Worm (Caenorhabditis elegans): ENCODE results near the gene sri-9.

Gene sri-9

DNA sequence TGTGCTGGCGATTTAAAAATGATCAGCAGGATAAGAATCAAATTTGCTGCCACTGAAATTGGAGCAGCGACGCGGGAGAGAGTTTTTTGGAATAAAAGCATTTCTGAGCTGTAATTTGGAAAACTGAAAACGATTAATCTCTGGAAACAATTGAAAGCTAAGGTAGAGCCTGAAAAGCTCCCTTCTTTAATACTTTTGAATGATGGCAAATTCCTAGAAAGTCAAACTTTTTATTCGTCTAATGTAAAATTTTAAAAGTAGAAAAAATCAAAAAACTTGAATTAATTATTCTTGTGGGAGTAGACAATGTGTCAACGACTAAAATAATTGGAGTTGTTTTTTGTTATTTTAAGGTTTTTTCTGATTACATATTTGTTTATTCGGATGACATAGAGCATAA, 1.1 kb upstream of the sri-9 start, which contains the start of gene str-217:
TSS of gene str-217 (minus strand) at position 101 of the 400 bp plus-strand sequence.
- no peak for TF ChIP-seq F44E2.7 (GFP tag; IDR thresholded peaks at IDR 0.05)
- no peak for TF ChIP-seq Y105C5A.15 (GFP tag; IDR thresholded peaks at IDR 0.05)
- no peak for TF ChIP-seq php-3 (GFP tag; IDR thresholded peaks at IDR 0.05)
- no peak for TF ChIP-seq nhr-102 (tag; optimal IDR thresholded peaks at IDR 0.05)
- TF ChIP-seq nhr-77 (tag; optimal IDR thresholded peaks at IDR 0.05) = no peak
- no peak for TF ChIP-seq ama-1 (optimal IDR thresholded peaks at IDR 0.05)
- TF ChIP-seq unc-62 (GFP tag; optimal IDR thresholded peaks at IDR 0.05 in 1 of 2) = no peak
- TF ChIP-seq unc-62 (tag; optimal IDR thresholded peaks at IDR 0.05) = no peak
- no peak for TF ChIP-seq snpc-1.2 (GFP tag; IDR thresholded peaks at IDR 0.05)
- no peak for TF ChIP-seq nhr-48 (tag; optimal IDR thresholded peaks at IDR 0.05)
- TF ChIP-seq nhr-28 (tag; optimal IDR thresholded peaks at IDR 0.05) = no peak
- TF ChIP-seq T20F7.1 (GFP tag; optimal IDR thresholded peaks at IDR 0.05) = no peak
- no peak for TF ChIP-seq mxl-3 (GFP tag; optimal IDR thresholded peaks at IDR 0.05)
- no peak for TF ChIP-seq ceh-32 (tag; optimal IDR thresholded peaks at IDR 0.05; ENCODE audit: poor library complexity)
- TF ChIP-seq daf-8 (GFP tag; IDR thresholded peaks at IDR 0.05) = no peak
- no peak for TF ChIP-seq spr-1 (tag; optimal IDR thresholded peaks at IDR 0.05)
- TF ChIP-seq fos-1 (tag; optimal IDR thresholded peaks at IDR 0.05) = no peak
- no peak for TF ChIP-seq ceh-82 (tag; optimal IDR thresholded peaks at IDR 0.05)

- no peak for TF ChIP-seq dmd-8 (GFP tag; IDR thresholded peaks at IDR 0.05)
- TF ChIP-seq unc-62 (GFP tag; optimal IDR thresholded peaks at IDR 0.05 in 1 of 2) = peak in 1 of 2 experiments; percentile 92
- no peak for TF ChIP-seq unc-62 (tag; optimal IDR thresholded peaks at IDR 0.05)
Observed at ce11 chrV:17000635-17001034, 632 bp upstream of the sri-9 start.

DNA sequence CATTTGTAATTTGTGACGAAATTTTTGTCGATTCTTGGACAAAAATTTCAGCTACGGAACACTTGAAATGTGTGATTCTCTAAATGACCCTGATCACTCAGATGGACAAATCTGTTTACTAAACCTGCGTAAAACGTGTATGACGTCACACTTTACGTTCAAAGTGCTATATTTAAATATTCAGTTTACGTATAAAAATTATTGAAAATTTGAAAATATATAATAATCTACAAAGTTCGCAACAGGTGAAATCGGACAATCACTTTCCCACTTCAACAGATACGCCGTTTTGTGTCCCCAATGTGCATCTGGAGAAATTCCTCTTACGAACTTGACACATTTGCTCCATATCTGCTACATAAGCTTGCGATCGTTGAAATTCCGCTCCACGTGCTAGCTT, 3.9 kb downstream of the sri-9 start, which contains the start of gene srh-131:
TSS of gene srh-131 (plus strand) at position 301 of the 400 bp plus-strand sequence.
- TF ChIP-seq daf-16 (GFP tag; optimal IDR thresholded peaks at IDR 0.05) (no peak), daf-16 (tag; optimal IDR thresholded peaks at IDR 0.05) (no peak), zfp-2 (tag; optimal IDR thresholded peaks at IDR 0.05) (no peak), Y105C5A.15 (GFP tag; IDR thresholded peaks at IDR 0.05) (no peak), nhr-77 (tag; optimal IDR thresholded peaks at IDR 0.05) (no peak), madf-5 (GFP tag; IDR thresholded peaks at IDR 0.05) (no peak), gei-8 (GFP tag; optimal IDR thresholded peaks at IDR 0.05) (no peak), set-16 (GFP tag; IDR thresholded peaks at IDR 0.05) (no peak), fos-1 (tag; optimal IDR thresholded peaks at IDR 0.05) (no peak)

DNA sequence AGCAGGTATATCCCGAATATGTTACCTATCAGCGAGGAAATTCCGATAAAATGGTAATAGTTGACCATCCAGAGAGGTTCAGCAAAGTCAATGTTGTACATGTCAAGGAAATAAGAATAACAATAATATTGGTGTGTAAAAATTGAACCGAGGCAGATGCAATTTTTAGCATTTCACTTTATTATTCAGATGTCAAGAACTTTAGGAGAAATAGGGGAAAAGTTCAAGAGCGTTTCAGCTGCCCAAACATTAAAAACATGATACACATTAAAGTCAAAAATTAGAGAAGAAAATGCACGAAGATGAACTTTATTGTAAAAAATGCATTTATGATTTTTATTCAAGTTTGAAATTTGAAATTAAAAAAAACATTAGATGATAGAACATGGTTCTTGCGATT, 7.0 kb downstream of the sri-9 start, which contains the start of gene sri-69:
TSS of gene sri-69 (minus strand) at position 101 of the 400 bp plus-strand sequence.
- TF ChIP-seq madf-5 (GFP tag; IDR thresholded peaks at IDR 0.05) (no peak), ceh-28 (tag; optimal IDR thresholded peaks at IDR 0.05) (no peak), F49E8.2 (tag; optimal IDR thresholded peaks at IDR 0.05; ENCODE audit: borderline replicate concordance) (no peak), unc-62 (GFP tag; optimal IDR thresholded peaks at IDR 0.05 in 1 of 2) (peak in 1 of 2 experiments; percentile 21), unc-62 (tag; optimal IDR thresholded peaks at IDR 0.05) (no peak), nhr-237 (tag; optimal IDR thresholded peaks at IDR 0.05) (no peak)

ce11 chrV:17009342-17010064, 8.2 kb downstream of the sri-9 start, which contains the start of the genes clc-12 and clec-240:
Gene clc-12, minus strand, starts transcription at chrV:17009388.
Gene clec-240, plus strand, starts transcription at chrV:17010014.
- TF ChIP-seq rbr-2 (tag; optimal IDR thresholded peaks at IDR 0.05) (no peak), unc-62 (GFP tag; optimal IDR thresholded peaks at IDR 0.05 in 1 of 2) (peak in 1 of 2 experiments; percentile 26), unc-62 (tag; optimal IDR thresholded peaks at IDR 0.05) (no peak), nhr-28 (tag; optimal IDR thresholded peaks at IDR 0.05) (peak; percentile 15), pqm-1 (tag; optimal IDR thresholded peaks at IDR 0.05) (peak; percentile 14), nhr-6 (tag; optimal IDR thresholded peaks at IDR 0.05) (no peak), fkh-10 (GFP tag; optimal IDR thresholded peaks at IDR 0.05) (no peak), dmd-6 (GFP tag; IDR thresholded peaks at IDR 0.05) (peak; percentile 47; the same call in 1 of the 2 replicates), nhr-48 (tag; optimal IDR thresholded peaks at IDR 0.05) (no peak), ceh-62 (tag; optimal IDR thresholded peaks at IDR 0.05) (no peak), ceh-32 (tag; optimal IDR thresholded peaks at IDR 0.05; ENCODE audit: poor library complexity) (no peak), T20F7.1 (GFP tag; optimal IDR thresholded peaks at IDR 0.05) (no peak)
